Worm (Caenorhabditis elegans) whole organism, L2 larva: Measurements from ENCODE around the gene pfd-5.

Source experiments
- C34F6.9 ChIP-seq: fragments of 150-350 bp; optimal IDR thresholded peaks from 2 replicates; lab custom pipeline; 2014; ENCODE audit warnings: missing biosample characterization, missing genetic modification characterization
- F13H6.1 ChIP-seq: sonication (generic microtip); optimal IDR thresholded peaks from 2 replicates; lab custom pipeline; 2016; ENCODE audit warnings: missing genetic modification characterization, missing compliant biosample characterization
- Y55F3AM.14 ChIP-seq: fragments of 200-800 bp; sonication (Bioruptor generic); optimal IDR thresholded peaks from 2 replicates; lab custom pipeline; 2018; ENCODE audit warnings: mild to moderate bottlenecking, missing genetic modification characterization, missing compliant biosample characterization
- aly-2 ChIP-seq: fragments of 150-350 bp; optimal IDR thresholded peaks from 2 replicates; lab custom pipeline; 2014; ENCODE audit warnings: missing biosample characterization, missing genetic modification characterization
- ceh-16 ChIP-seq: fragments of 150-350 bp; optimal IDR thresholded peaks from 2 replicates; lab custom pipeline; 2014; ENCODE audit warnings: missing biosample characterization, missing genetic modification characterization
- crh-2 ChIP-seq: sonication (generic microtip); optimal IDR thresholded peaks from 2 replicates; lab custom pipeline; 2017; ENCODE audit warnings: missing biosample characterization, missing genetic modification characterization
- egl-27 ChIP-seq: sonication (generic microtip); optimal IDR thresholded peaks from 3 replicates; lab custom pipeline; 2017; ENCODE audit warnings: missing biosample characterization, missing genetic modification reagents, missing genetic modification characterization
- elt-1 ChIP-seq: fragments of 150-350 bp; optimal IDR thresholded peaks from 2 replicates; lab custom pipeline; 2014; ENCODE audit warnings: missing biosample characterization, missing genetic modification characterization
- elt-3 ChIP-seq: sonication (generic microtip); optimal IDR thresholded peaks from 2 replicates; lab custom pipeline; 2017; ENCODE audit warnings: missing biosample characterization, missing genetic modification characterization
- fos-1 ChIP-seq: fragments of 150-350 bp; optimal IDR thresholded peaks from 2 replicates; lab custom pipeline; 2014; ENCODE audit warnings: missing biosample characterization, missing genetic modification characterization
- gmeb-1 ChIP-seq: fragments of 150-350 bp; optimal IDR thresholded peaks from 2 replicates; lab custom pipeline; 2014; ENCODE audit warnings: missing biosample characterization, missing genetic modification characterization
- lin-11 ChIP-seq: fragments of 150-350 bp; sonication (generic microtip); optimal IDR thresholded peaks from 2 replicates; lab custom pipeline; 2014; ENCODE audit warnings: missing biosample characterization, missing genetic modification characterization, inconsistent platforms, mixed read lengths
- lin-13 ChIP-seq: fragments of 150-350 bp; optimal IDR thresholded peaks from 2 replicates; lab custom pipeline; 2014; ENCODE audit warnings: missing biosample characterization, missing genetic modification reagents, missing genetic modification characterization
- lsy-2 ChIP-seq, 2 experiments: fragments of 150-350 bp in 1 of 2; sonication (generic microtip) in 1 of 2; optimal IDR thresholded peaks; 2 replicates each; lab custom pipeline; 2014 to 2017; ENCODE audit warnings: missing biosample characterization in 2 of 2, missing genetic modification characterization in 2 of 2
- mbf-1 ChIP-seq: sonication (generic microtip); optimal IDR thresholded peaks from 2 replicates; lab custom pipeline; 2017; ENCODE audit warnings: missing biosample characterization, missing genetic modification characterization
- nhr-11 ChIP-seq: fragments of 150-350 bp; optimal IDR thresholded peaks from 2 replicates; lab custom pipeline; 2014; ENCODE audit warnings: missing biosample characterization, missing genetic modification characterization
- nhr-12 ChIP-seq: fragments of 150-350 bp; optimal IDR thresholded peaks from 2 replicates; lab custom pipeline; 2014; ENCODE audit warnings: missing biosample characterization, missing genetic modification characterization
- nhr-129 ChIP-seq: fragments of 150-350 bp; optimal IDR thresholded peaks from 2 replicates; lab custom pipeline; 2014; ENCODE audit warnings: missing biosample characterization, missing genetic modification characterization
- nhr-21 ChIP-seq: fragments of 150-350 bp; optimal IDR thresholded peaks from 2 replicates; lab custom pipeline; 2014; ENCODE audit warnings: missing biosample characterization, missing genetic modification characterization
- nhr-23 ChIP-seq: fragments of 150-350 bp; optimal IDR thresholded peaks from 2 replicates; lab custom pipeline; 2014; ENCODE audit warnings: missing biosample characterization, missing genetic modification reagents, missing genetic modification characterization
- nhr-25 ChIP-seq: fragments of 150-350 bp; sonication (generic microtip); optimal IDR thresholded peaks from 3 replicates; lab custom pipeline; 2014; ENCODE audit warnings: missing biosample characterization, missing genetic modification characterization
- nhr-6 ChIP-seq: fragments of 150-350 bp; optimal IDR thresholded peaks from 2 replicates; lab custom pipeline; 2014; ENCODE audit warnings: missing biosample characterization, missing genetic modification characterization
- nhr-77 ChIP-seq: fragments of 150-350 bp; optimal IDR thresholded peaks from 2 replicates; lab custom pipeline; 2014; ENCODE audit warnings: missing biosample characterization, missing genetic modification characterization
- peb-1 ChIP-seq: fragments of 150-350 bp; optimal IDR thresholded peaks from 2 replicates; lab custom pipeline; 2014; ENCODE audit warnings: missing biosample characterization, missing genetic modification characterization
- sem-4 ChIP-seq: fragments of 150-350 bp; optimal IDR thresholded peaks from 2 replicates; lab custom pipeline; 2014; ENCODE audit warnings: missing biosample characterization, missing genetic modification reagents, missing genetic modification characterization
- sma-3 ChIP-seq: sonication (generic microtip); optimal IDR thresholded peaks from 2 replicates; lab custom pipeline; 2016; ENCODE audit warnings: missing genetic modification reagents, missing genetic modification characterization, missing compliant biosample characterization
- sma-9 ChIP-seq, 2 experiments: fragments of 150-350 bp in 1 of 2; sonication (generic microtip) in 1 of 2; optimal IDR thresholded peaks; 2 replicates each; lab custom pipeline; 2014 to 2016; ENCODE audit warnings: missing genetic modification characterization in 2 of 2, mild to moderate bottlenecking in 1 of 2, missing biosample characterization in 1 of 2, missing compliant biosample characterization in 1 of 2, missing genetic modification reagents in 1 of 2, moderate library complexity in 1 of 2
- snpc-4 ChIP-seq: fragments of 150-350 bp; optimal IDR thresholded peaks from 2 replicates; lab custom pipeline; 2014; ENCODE audit warnings: missing biosample characterization, missing genetic modification characterization
- unc-39 ChIP-seq: fragments of 150-350 bp; optimal IDR thresholded peaks from 2 replicates; lab custom pipeline; 2014; ENCODE audit warnings: missing biosample characterization, missing genetic modification characterization
- unc-55 ChIP-seq: fragments of 150-350 bp; sonication (generic microtip); optimal IDR thresholded peaks from 3 replicates; lab custom pipeline; 2014; ENCODE audit warnings: missing biosample characterization, missing genetic modification reagents, missing genetic modification characterization
- unc-62 ChIP-seq: fragments of 150-350 bp; optimal IDR thresholded peaks from 2 replicates; lab custom pipeline; 2014; ENCODE audit warnings: missing biosample characterization, missing genetic modification reagents, missing genetic modification characterization
- ztf-1 ChIP-seq: fragments of 200-800 bp; sonication (Bioruptor generic); conservative IDR thresholded peaks from 2 replicates; pipeline ENCODE4 v1.3.6; 2022; ENCODE audit warnings: missing genetic modification characterization, missing compliant biosample characterization
- ztf-4 ChIP-seq: fragments of 150-350 bp; optimal IDR thresholded peaks from 2 replicates; lab custom pipeline; 2014; ENCODE audit warnings: missing biosample characterization, missing genetic modification characterization

Gene pfd-5

DNA sequence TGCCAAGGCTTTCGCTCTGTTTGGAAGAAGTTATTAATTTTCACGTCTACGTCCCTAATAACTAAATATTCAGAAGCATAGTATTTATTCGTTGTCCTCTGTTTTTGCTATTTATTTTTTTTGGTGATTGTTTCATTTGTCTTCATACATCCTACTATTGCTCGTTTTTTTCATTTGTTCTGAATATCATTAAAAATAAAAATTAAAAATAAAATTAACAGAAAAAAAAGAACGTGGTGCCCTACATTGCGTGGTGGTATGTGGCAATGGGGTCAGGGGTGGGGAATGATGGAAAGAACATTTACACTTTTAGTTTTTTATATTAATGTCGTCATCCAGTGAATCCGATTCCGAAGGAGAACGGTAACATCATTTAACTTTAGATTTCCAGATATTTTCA, 42.4 kb upstream of the pfd-5 start, which contains the start of gene ztf-31:
TSS of gene ztf-31 (plus strand) at position 301 of the 400 bp plus-strand sequence.
- TF ChIP-seq mbf-1 (no peak), lin-13 (GFP tag; lab: Kevin White, UChicago) (no peak), egl-27 (tag; lab: Kevin White, UChicago) (no peak)

DNA sequence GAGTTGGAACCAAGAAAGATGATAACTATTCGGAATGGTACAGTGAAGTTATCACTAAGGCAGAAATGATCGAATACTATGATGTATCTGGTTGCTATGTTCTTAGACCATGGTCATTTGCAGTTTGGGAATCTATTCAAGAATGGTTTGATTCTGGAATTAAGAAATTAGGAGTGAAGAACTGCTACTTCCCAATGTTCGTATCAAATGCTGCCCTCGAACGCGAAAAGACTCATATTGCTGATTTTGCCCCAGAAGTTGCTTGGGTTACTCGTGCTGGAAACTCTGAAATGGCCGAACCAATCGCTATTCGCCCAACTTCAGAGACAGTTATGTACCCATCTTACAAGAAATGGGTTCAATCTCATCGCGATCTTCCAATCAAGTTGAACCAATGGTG, 40.7 kb upstream of the pfd-5 start:
- no peak for TF ChIP-seq nhr-6 (tag; lab: Kevin White, UChicago)

DNA sequence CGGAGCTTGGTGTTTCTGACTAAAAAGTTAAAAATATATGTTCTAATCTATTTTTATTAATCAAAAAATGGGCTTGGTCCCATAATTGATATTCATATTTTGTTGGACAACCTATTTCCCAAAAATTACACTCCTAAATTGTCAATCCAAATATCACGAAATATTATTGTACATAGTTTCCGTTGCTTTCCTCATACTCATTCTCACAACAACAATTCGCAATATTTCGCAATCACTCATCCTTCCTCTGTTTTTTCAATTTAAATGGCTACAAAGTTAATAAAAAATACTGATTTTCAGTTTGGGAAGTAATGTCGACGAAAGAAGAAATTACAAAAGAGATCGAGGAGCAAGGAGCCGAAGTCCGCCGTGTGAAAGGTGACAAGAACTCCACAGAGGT, 40.0 kb upstream of the pfd-5 start, which contains the start of gene pars-1:
TSS of gene pars-1 (plus strand) at position 301 of the 400 bp plus-strand sequence.
- TF ChIP-seq unc-39 (tag; lab: Kevin White, UChicago) = no peak
- no peak for TF ChIP-seq F13H6.1 (tag; lab: Kevin White, UChicago)
- TF ChIP-seq nhr-129 (tag; lab: Kevin White, UChicago) = peak; percentile 22
- TF ChIP-seq lin-13 (GFP tag; lab: Kevin White, UChicago) = no peak
- no peak for TF ChIP-seq nhr-23 (tag; lab: Kevin White, UChicago)

DNA sequence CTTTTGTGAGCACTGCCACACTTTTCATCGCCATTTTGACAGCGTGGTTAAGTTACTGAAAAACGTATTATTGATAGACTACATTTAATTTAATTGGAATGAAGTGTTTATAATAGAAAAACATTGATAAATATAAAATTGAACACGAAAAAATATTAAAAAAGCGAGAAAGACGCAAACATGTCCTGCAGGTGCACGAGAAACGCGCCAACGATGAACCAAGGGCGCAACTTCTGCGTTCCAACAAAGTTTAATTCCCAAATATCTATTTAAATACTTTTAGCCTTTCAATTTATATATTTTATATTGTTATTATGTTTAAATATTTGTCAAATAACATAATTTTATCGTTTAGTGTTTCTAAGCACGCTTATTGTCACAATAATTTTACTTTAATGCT, 35.5 kb upstream of the pfd-5 start, which contains the start of gene ndus-8:
TSS of gene ndus-8 (minus strand) at position 55 of the 400 bp plus-strand sequence.
- TF ChIP-seq lin-13 (GFP tag; lab: Kevin White, UChicago) (peak; percentile 60), lsy-2 (tag; optimal IDR thresholded peaks at IDR 0.05; lab: Kevin White, UChicago) (peak; percentile 61 to 86), elt-3 (tag; lab: Kevin White, UChicago) (no peak), gmeb-1 (tag; lab: Kevin White, UChicago) (peak; percentile 75), nhr-6 (tag; lab: Kevin White, UChicago) (peak; percentile 32), nhr-21 (tag; lab: Kevin White, UChicago) (peak; percentile 54), sma-3 (peak; percentile 58), aly-2 (tag; lab: Kevin White, UChicago) (no peak), lin-11 (tag; lab: Kevin White, UChicago) (peak; percentile 54), nhr-11 (no peak), nhr-25 (peak; percentile 69), nhr-129 (tag; lab: Kevin White, UChicago) (peak; percentile 43), F13H6.1 (tag; lab: Kevin White, UChicago) (peak; percentile 40), sma-9 (GFP tag; optimal IDR thresholded peaks at IDR 0.05; lab: Kevin White, UChicago) (peak; percentile 86), sma-9 (tag; optimal IDR thresholded peaks at IDR 0.05; lab: Kevin White, UChicago) (no peak), sem-4 (tag; lab: Kevin White, UChicago) (peak; percentile 36), crh-2 (peak; percentile 67), unc-62 (GFP tag; lab: Kevin White, UChicago) (no peak), nhr-12 (no peak), fos-1 (peak; percentile 7), peb-1 (tag; lab: Kevin White, UChicago) (no peak), ztf-4 (tag; lab: Kevin White, UChicago) (peak; percentile 59), C34F6.9 (tag; lab: Kevin White, UChicago) (peak; percentile 79), snpc-4 (peak; percentile 74), egl-27 (tag; lab: Kevin White, UChicago) (peak; percentile 59)

DNA sequence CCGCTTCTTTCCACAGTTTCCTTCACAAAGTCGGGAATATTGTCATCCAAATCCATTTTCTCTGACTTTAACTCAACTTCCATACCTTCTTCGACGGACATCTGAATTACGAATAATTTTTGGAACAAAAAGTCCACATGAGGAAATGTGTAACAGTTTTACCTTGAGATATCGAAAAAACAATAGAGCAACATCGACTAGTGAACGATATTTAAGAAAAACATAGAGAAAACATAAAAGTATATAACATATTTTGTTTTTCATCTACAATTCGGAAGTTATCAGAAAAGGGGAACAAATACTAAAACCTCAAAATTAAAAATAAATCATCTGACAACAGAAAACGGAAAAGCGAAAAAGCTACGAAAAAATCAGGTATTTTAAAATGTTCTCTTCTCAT, 34.1 kb upstream of the pfd-5 start, which contains the start of gene adr-2:
TSS of gene adr-2 (minus strand) at position 101 of the 400 bp plus-strand sequence.
- TF ChIP-seq elt-3 (tag; lab: Kevin White, UChicago) = no peak
- no peak for TF ChIP-seq elt-1 (tag; lab: Kevin White, UChicago)
- no peak for TF ChIP-seq unc-62 (GFP tag; lab: Kevin White, UChicago)
- TF ChIP-seq ceh-16 (tag; lab: Kevin White, UChicago) = no peak
- no peak for TF ChIP-seq ztf-1
- no peak for TF ChIP-seq nhr-6 (tag; lab: Kevin White, UChicago)
- no peak for TF ChIP-seq unc-55 (GFP tag; lab: Kevin White, UChicago)
- no peak for TF ChIP-seq nhr-11
- TF ChIP-seq nhr-77 = no peak
- TF ChIP-seq Y55F3AM.14 (GFP tag; lab: Kevin White, UChicago) = no peak
